Fruit fly (Drosophila melanogaster): ENCODE measurements around the gene CG34316.

CG34316 gene

dm6 chr3R:15229329-15229876, 982 bp upstream of the CG34316 start, which contains the start of the genes Art3 and mRpS10 (continued):
- TF ChIP-seq MESR4 (GFP tag; optimal IDR thresholded peaks at IDR 0.05) (peak; percentile 93), CG4282 (GFP tag; optimal IDR thresholded peaks at IDR 0.05) (peak; percentile 98), CG1024 (GFP tag; IDR thresholded peaks at IDR 0.05) (peak; percentile 99), Fer2 (tag; optimal IDR thresholded peaks at IDR 0.05) (peak; percentile 100), Elba2 (GFP tag; optimal IDR thresholded peaks at IDR 0.05) (peak; percentile 100), Neu2 (GFP tag; optimal IDR thresholded peaks at IDR 0.05; ENCODE audit: borderline replicate concordance) (peak; percentile 100), gce (GFP tag; IDR thresholded peaks at IDR 0.05) (peak; percentile 100), CG8281 (tag; optimal IDR thresholded peaks at IDR 0.05) (peak; percentile 97), Fer1 (GFP tag; optimal IDR thresholded peaks at IDR 0.05) (peak; percentile 100), CG12659 (GFP tag; optimal IDR thresholded peaks at IDR 0.05) (peak; percentile 100), CG13296 (GFP tag; optimal IDR thresholded peaks at IDR 0.05) (peak; percentile 100), CG12744 (GFP tag; optimal IDR thresholded peaks at IDR 0.05) (peak; percentile 100), CG12769 (tag; optimal IDR thresholded peaks at IDR 0.05) (peak; percentile 100), CG18262 (tag; optimal IDR thresholded peaks at IDR 0.05) (peak; percentile 100), Fer3 (tag; optimal IDR thresholded peaks at IDR 0.05) (peak; percentile 100), CG4707 (GFP tag; optimal IDR thresholded peaks at IDR 0.05) (peak; percentile 98), H15 (GFP tag; IDR thresholded peaks at IDR 0.05) (peak; percentile 100), row (GFP tag; IDR thresholded peaks at IDR 0.05) (peak; percentile 100), Adf1 (GFP tag; IDR thresholded peaks at IDR 0.05) (peak; percentile 95), CG9215 (GFP tag; IDR thresholded peaks at IDR 0.05) (peak; percentile 99), lilli (GFP tag; optimal IDR thresholded peaks at IDR 0.05) (peak; percentile 100), cad (GFP tag; optimal IDR thresholded peaks at IDR 0.05) (no peak), CTCF (GFP tag; optimal IDR thresholded peaks at IDR 0.05) (peak; percentile 82), CG3995 (GFP tag; optimal IDR thresholded peaks at IDR 0.05) (peak; percentile 91), CG16863 (GFP tag; optimal IDR thresholded peaks at IDR 0.05) (peak; percentile 100), nmo (GFP tag; optimal IDR thresholded peaks at IDR 0.05) (peak; percentile 100), nerfin-1 (tag; optimal IDR thresholded peaks at IDR 0.05) (peak; percentile 100), Hr51 (GFP tag; optimal IDR thresholded peaks at IDR 0.05) (peak; percentile 100), dmrt99B (tag; optimal IDR thresholded peaks at IDR 0.05) (peak; percentile 100), D19B (GFP tag; optimal IDR thresholded peaks at IDR 0.05) (peak; percentile 100), Oaz (GFP tag; IDR thresholded peaks at IDR 0.05) (peak; percentile 100), peb (GFP tag; IDR thresholded peaks at IDR 0.05) (peak; percentile 100), Chrac-16 (GFP tag; optimal IDR thresholded peaks at IDR 0.05) (peak; percentile 100), schlank (tag; optimal IDR thresholded peaks at IDR 0.05) (peak; percentile 100), klu (GFP tag; IDR thresholded peaks at IDR 0.05) (peak; percentile 100), sima (GFP tag; optimal IDR thresholded peaks at IDR 0.05) (peak; percentile 100), CHES-1-like (GFP tag; optimal IDR thresholded peaks at IDR 0.05) (peak; percentile 100), gt (GFP tag; IDR thresholded peaks at IDR 0.05) (peak; percentile 100), Nf-YA (GFP tag; IDR thresholded peaks at IDR 0.05) (peak; percentile 100), emc (GFP tag; optimal IDR thresholded peaks at IDR 0.05) (peak; percentile 100), nau (GFP tag; optimal IDR thresholded peaks at IDR 0.05) (no peak), slp2 (GFP tag; optimal IDR thresholded peaks at IDR 0.05) (peak; percentile 100), CG6813 (GFP tag; optimal IDR thresholded peaks at IDR 0.05) (peak; percentile 100), Sry-β (GFP tag; optimal IDR thresholded peaks at IDR 0.05) (peak; percentile 83), CG10267 (tag; optimal IDR thresholded peaks at IDR 0.05) (peak; percentile 100), CG6765 (GFP tag; optimal IDR thresholded peaks at IDR 0.05) (peak; percentile 99), tin (GFP tag; optimal IDR thresholded peaks at IDR 0.05) (peak; percentile 100), CG13287 (GFP tag; IDR thresholded peaks at IDR 0.05; ENCODE audit: partially characterized antibody) (peak; percentile 45; the same call in 1 of the 2 replicates), Atf3 (GFP tag; optimal IDR thresholded peaks at IDR 0.05) (peak; percentile 100), odd (GFP tag; optimal IDR thresholded peaks at IDR 0.05) (peak; percentile 99)

Measured in whole organism, embryonic.